Fruit fly (Drosophila melanogaster) whole organism, prepupa: ENCODE data around the gene CG32638.
A peak's percentile ranks its signal among the peaks of the same experiment; 100 is the strongest.

ENCODE experiments used
- Blimp-1 ChIP-seq: fragments of 200-800 bp; sonication (Bioruptor generic); optimal IDR thresholded peaks from 3 replicates; lab custom pipeline; 2017; ENCODE audit warnings: missing biosample characterization, missing genetic modification characterization, mild to moderate bottlenecking, moderate library complexity, missing genetic modification reagents
- CG10631 ChIP-seq: fragments of 200-800 bp; sonication (Bioruptor generic); optimal IDR thresholded peaks from 2 replicates; lab custom pipeline; 2016; ENCODE audit warnings: missing biosample characterization, missing genetic modification characterization
- CG10669 ChIP-seq: fragments of 200-800 bp; sonication (Bioruptor generic); optimal IDR thresholded peaks from 3 replicates; lab custom pipeline; 2018; ENCODE audit warnings: missing biosample characterization, mild to moderate bottlenecking, missing genetic modification characterization, moderate library complexity
- CG11762 ChIP-seq: fragments of 200-800 bp; sonication (Bioruptor generic); optimal IDR thresholded peaks from 3 replicates; lab custom pipeline; 2016; ENCODE audit warnings: missing biosample characterization, missing genetic modification characterization; ENCODE audit not compliant: insufficient read depth
- CG15336 ChIP-seq: fragments of 200-800 bp; sonication (Bioruptor generic); IDR thresholded peaks from 2 replicates; pipeline ENCODE4 v1.3.6; 2022; ENCODE audit warnings: missing biosample characterization, missing genetic modification characterization
- CG1621 ChIP-seq: fragments of 200-800 bp; sonication (Bioruptor generic); optimal IDR thresholded peaks from 3 replicates; lab custom pipeline; 2018; ENCODE audit warnings: missing biosample characterization, mild to moderate bottlenecking, missing genetic modification characterization
- CG3032 ChIP-seq: fragments of 200-800 bp; optimal IDR thresholded peaks from 2 replicates; lab custom pipeline; 2019; ENCODE audit warnings: missing biosample characterization, mild to moderate bottlenecking, missing genetic modification characterization, moderate library complexity
- CG31627 ChIP-seq: fragments of 200-800 bp; sonication (Bioruptor generic); optimal IDR thresholded peaks from 3 replicates; lab custom pipeline; 2016; ENCODE audit warnings: missing biosample characterization, missing genetic modification characterization
- CG32006 ChIP-seq: fragments of 200-800 bp; sonication (Bioruptor generic); optimal IDR thresholded peaks from 3 replicates; lab custom pipeline; 2017; ENCODE audit warnings: missing biosample characterization, mild to moderate bottlenecking, missing genetic modification characterization
- CG34406 ChIP-seq: fragments of 200-800 bp; sonication (Bioruptor generic); optimal IDR thresholded peaks from 3 replicates; lab custom pipeline; 2016; ENCODE audit warnings: missing biosample characterization, missing genetic modification characterization
- CG4318 ChIP-seq: fragments of 200-800 bp; sonication (Bioruptor generic); optimal IDR thresholded peaks from 3 replicates; lab custom pipeline; 2017; ENCODE audit warnings: missing biosample characterization, mild to moderate bottlenecking, missing genetic modification characterization
- CG6163 ChIP-seq: fragments of 200-800 bp; sonication (Bioruptor generic); IDR thresholded peaks from 3 replicates; pipeline ENCODE4 v1.3.6; 2022; ENCODE audit warnings: missing biosample characterization, missing genetic modification characterization
- CG6276 ChIP-seq: fragments of 200-800 bp; sonication (Bioruptor generic); optimal IDR thresholded peaks from 2 replicates; lab custom pipeline; 2017; ENCODE audit warnings: missing biosample characterization, mild to moderate bottlenecking, missing genetic modification characterization
- CG6808 ChIP-seq: fragments of 200-800 bp; sonication (Bioruptor generic); optimal IDR thresholded peaks from 3 replicates; lab custom pipeline; 2017; ENCODE audit warnings: missing biosample characterization, missing genetic modification characterization, mild to moderate bottlenecking, moderate library complexity, missing genetic modification reagents
- CG8119 ChIP-seq: fragments of 200-800 bp; sonication (Bioruptor generic); IDR thresholded peaks from 3 replicates; pipeline ENCODE4 v1.3.6; 2022; ENCODE audit warnings: missing biosample characterization, missing genetic modification characterization
- CG8632 ChIP-seq: fragments of 200-800 bp; sonication (Bioruptor generic); optimal IDR thresholded peaks from 3 replicates; lab custom pipeline; 2016; ENCODE audit warnings: missing biosample characterization, missing genetic modification characterization
- CG9139 ChIP-seq: fragments of 200-800 bp; sonication (Bioruptor generic); optimal IDR thresholded peaks from 3 replicates; lab custom pipeline; 2017; ENCODE audit warnings: missing biosample characterization, mild to moderate bottlenecking, missing genetic modification characterization
- Eip78C ChIP-seq: fragments of 200-800 bp; sonication (Bioruptor generic); peaks from one replicate; lab custom pipeline; 2016; ENCODE audit warnings: missing biosample characterization, missing genetic modification characterization
- Ets21C ChIP-seq: fragments of 200-800 bp; sonication (Bioruptor generic); optimal IDR thresholded peaks from 3 replicates; lab custom pipeline; 2016; ENCODE audit warnings: missing biosample characterization, missing genetic modification characterization
- Ets96B ChIP-seq: fragments of 200-800 bp; optimal IDR thresholded peaks from 2 replicates; lab custom pipeline; 2019; ENCODE audit warnings: missing biosample characterization, mild to moderate bottlenecking, missing genetic modification characterization, moderate library complexity
- Gug ChIP-seq: fragments of 200-800 bp; sonication (Bioruptor generic); IDR thresholded peaks from 2 replicates; pipeline ENCODE4 v1.3.6; 2022; ENCODE audit warnings: missing biosample characterization, missing genetic modification characterization
- Hr38 ChIP-seq: sonication (Bioruptor generic); optimal IDR thresholded peaks from 2 replicates; lab custom pipeline; 2016; ENCODE audit warnings: missing biosample characterization, missing genetic modification characterization
- Lpt ChIP-seq: fragments of 200-800 bp; sonication (Bioruptor generic); optimal IDR thresholded peaks from 3 replicates; lab custom pipeline; 2016; ENCODE audit warnings: missing biosample characterization, missing genetic modification characterization
- Smox ChIP-seq: fragments of 200-800 bp; sonication (Bioruptor generic); optimal IDR thresholded peaks from 3 replicates; lab custom pipeline; 2016; ENCODE audit warnings: missing biosample characterization, missing genetic modification characterization
- Sox14 ChIP-seq: fragments of 200-800 bp; sonication (Bioruptor generic); optimal IDR thresholded peaks from 3 replicates; lab custom pipeline; 2016; ENCODE audit warnings: missing biosample characterization, missing genetic modification characterization
- Sox15 ChIP-seq: fragments of 200-800 bp; sonication (Bioruptor generic); optimal IDR thresholded peaks from 3 replicates; lab custom pipeline; 2016; ENCODE audit warnings: missing biosample characterization, missing genetic modification characterization
- achi ChIP-seq: fragments of 200-800 bp; sonication (Bioruptor generic); optimal IDR thresholded peaks from 3 replicates; lab custom pipeline; 2016; ENCODE audit warnings: missing biosample characterization, missing genetic modification characterization
- acj6 ChIP-seq: fragments of 200-800 bp; sonication (Bioruptor generic); optimal IDR thresholded peaks from 3 replicates; lab custom pipeline; 2016; ENCODE audit warnings: missing biosample characterization, missing genetic modification characterization
- cyc ChIP-seq: fragments of 200-800 bp; sonication (Bioruptor generic); optimal IDR thresholded peaks from 3 replicates; lab custom pipeline; 2016; ENCODE audit warnings: missing biosample characterization, missing genetic modification characterization
- dsx ChIP-seq: fragments of 200-800 bp; optimal IDR thresholded peaks from 3 replicates; lab custom pipeline; 2019; ENCODE audit warnings: missing biosample characterization, mild to moderate bottlenecking, missing genetic modification characterization, moderate library complexity; ENCODE audit not compliant: poor library complexity, severe bottlenecking
- eg ChIP-seq: fragments of 200-800 bp; sonication (Bioruptor generic); IDR thresholded peaks from 3 replicates; pipeline ENCODE4 v1.3.6; 2022; ENCODE audit warnings: missing biosample characterization, missing genetic modification characterization
- esn ChIP-seq: fragments of 200-800 bp; sonication (Bioruptor generic); optimal IDR thresholded peaks from 2 replicates; lab custom pipeline; 2016; ENCODE audit warnings: missing biosample characterization, mild to moderate bottlenecking, missing genetic modification characterization, moderate library complexity
- fd59A ChIP-seq: fragments of 200-800 bp; sonication (Bioruptor generic); optimal IDR thresholded peaks from 2 replicates; lab custom pipeline; 2017; ENCODE audit warnings: missing biosample characterization, mild to moderate bottlenecking, missing genetic modification characterization, missing genetic modification reagents
- fd85E ChIP-seq: fragments of 200-800 bp; sonication (Bioruptor generic); optimal IDR thresholded peaks from 3 replicates; lab custom pipeline; 2016; ENCODE audit warnings: missing biosample characterization, missing genetic modification characterization
- fkh ChIP-seq: fragments of 200-800 bp; sonication (Bioruptor generic); optimal IDR thresholded peaks from 3 replicates; lab custom pipeline; 2017; ENCODE audit warnings: missing biosample characterization, mild to moderate bottlenecking, missing genetic modification characterization, moderate library complexity
- lz ChIP-seq: fragments of 200-800 bp; sonication (Bioruptor generic); optimal IDR thresholded peaks from 3 replicates; lab custom pipeline; 2016; ENCODE audit warnings: missing biosample characterization, missing genetic modification characterization
- pdm3 ChIP-seq: fragments of 200-800 bp; sonication (Bioruptor generic); optimal IDR thresholded peaks from 3 replicates; lab custom pipeline; 2016; ENCODE audit warnings: missing biosample characterization, missing genetic modification characterization
- salr ChIP-seq, 2 experiments: fragments of 200-800 bp; sonication (Bioruptor generic); optimal IDR thresholded peaks; 3 replicates each; lab custom pipeline; 2016 to 2018; ENCODE audit warnings: missing biosample characterization in 2 of 2, missing genetic modification characterization in 2 of 2, mild to moderate bottlenecking in 1 of 2
- spab ChIP-seq: fragments of 200-800 bp; sonication (Bioruptor generic); optimal IDR thresholded peaks from 2 replicates; lab custom pipeline; 2017; ENCODE audit warnings: missing biosample characterization, mild to moderate bottlenecking, missing genetic modification characterization, missing genetic modification reagents
- ss ChIP-seq, 2 experiments: fragments of 200-800 bp; sonication (Bioruptor generic); optimal IDR thresholded peaks; 2 replicates in 1 of 2; 3 replicates in 1 of 2; lab custom pipeline; 2017 to 2018; ENCODE audit warnings: mild to moderate bottlenecking in 2 of 2, missing biosample characterization in 2 of 2, missing genetic modification characterization in 2 of 2, moderate library complexity in 1 of 2
- svp ChIP-seq: fragments of 200-800 bp; sonication (Bioruptor generic); peaks from one replicate; lab custom pipeline; 2016; ENCODE audit warnings: missing biosample characterization, missing genetic modification characterization
- topi ChIP-seq: fragments of 200-800 bp; sonication (Bioruptor generic); optimal IDR thresholded peaks from 3 replicates; lab custom pipeline; 2016; ENCODE audit warnings: missing biosample characterization, missing genetic modification characterization

Gene CG32638

dm6 chrX:13108144-13108824 lies 20.3 kb downstream of the CG32638 start, which contains the start of gene Fer3HCH:
Gene Fer3HCH (minus strand): TSS chrX:13108194.
- TF ChIP-seq spab (GFP tag; lab: Kevin White, UChicago) (peak; percentile 8), fd85E (GFP tag; lab: Kevin White, UChicago) (no peak), CG15336 (no peak), CG10669 (GFP tag; lab: Kevin White, UChicago) (peak; percentile 33), acj6 (no peak), fd59A (no peak), CG6808 (peak; percentile 48), dsx (GFP tag; lab: Kevin White, UChicago) (no peak), salr (GFP tag; optimal IDR thresholded peaks at IDR 0.05; lab: Kevin White, UChicago) (no peak), CG1621 (tag; lab: Kevin White, UChicago) (no peak), Gug (GFP tag; lab: Robert Waterston, UW) (no peak), CG31627 (GFP tag; lab: Kevin White, UChicago) (no peak), CG6276 (GFP tag; lab: Kevin White, UChicago) (no peak), pdm3 (no peak), Sox14 (GFP tag; lab: Kevin White, UChicago) (no peak), esn (GFP tag; lab: Kevin White, UChicago) (no peak), CG11762 (GFP tag; lab: Kevin White, UChicago) (no peak), Blimp-1 (GFP tag; lab: Kevin White, UChicago) (no peak), fkh (peak; percentile 70), CG6163 (GFP tag; lab: Robert Waterston, UW) (peak; percentile 31; the same call in 1 of the 3 replicates), Ets96B (no peak), CG8632 (GFP tag; lab: Kevin White, UChicago) (no peak), CG8119 (GFP tag; lab: Robert Waterston, UW) (no peak), CG9139 (no peak), cyc (GFP tag; lab: Kevin White, UChicago) (no peak), Eip78C (GFP tag; lab: Kevin White, UChicago) (peak; percentile 52), svp (GFP tag; lab: Kevin White, UChicago) (no peak), Ets21C (GFP tag; lab: Kevin White, UChicago) (no peak), topi (GFP tag; lab: Kevin White, UChicago) (no peak), ss (GFP tag; optimal IDR thresholded peaks at IDR 0.05; lab: Kevin White, UChicago) (peak; percentile 19 to 31), Hr38 (GFP tag; lab: Kevin White, UChicago) (no peak), CG34406 (GFP tag; lab: Kevin White, UChicago) (no peak), Sox15 (GFP tag; lab: Kevin White, UChicago) (no peak), Smox (no peak), CG32006 (peak; percentile 7), CG10631 (GFP tag; lab: Kevin White, UChicago) (peak; percentile 11), achi (GFP tag; lab: Kevin White, UChicago) (peak; percentile 17), CG4318 (GFP tag; lab: Kevin White, UChicago) (peak; percentile 5), CG3032 (tag; lab: Kevin White, UChicago) (peak; percentile 12), lz (GFP tag; lab: Kevin White, UChicago) (no peak), eg (no peak), Lpt (GFP tag; lab: Kevin White, UChicago) (no peak)
